Fruit fly (Drosophila melanogaster): ENCODE measurements around the gene Spn27A.
A peak's percentile ranks its signal among the peaks of the same experiment; 100 is the strongest.

The Spn27A gene

dm6 chr2L:6648163-6648628 lies 25.0 kb downstream of the Spn27A start:
- peak; percentile 68 for TF ChIP-seq CG9139 (GFP tag; optimal IDR thresholded peaks at IDR 0.05)
- peak; percentile 91 for TF ChIP-seq CG11294 (GFP tag; IDR thresholded peaks at IDR 0.05)
- TF ChIP-seq CG10669 (GFP tag; optimal IDR thresholded peaks at IDR 0.05), result peak; percentile 92
- TF ChIP-seq CG15336 (GFP tag; IDR thresholded peaks at IDR 0.05), result peak; percentile 95
- peak; percentile 90 for TF ChIP-seq Ets21C (GFP tag; optimal IDR thresholded peaks at IDR 0.05)
- peak; percentile 97 for TF ChIP-seq svp (GFP tag)
- TF ChIP-seq dac (GFP tag; optimal IDR thresholded peaks at IDR 0.05), result peak; percentile 95
- peak; percentile 90 for TF ChIP-seq CG6792 (GFP tag; optimal IDR thresholded peaks at IDR 0.05)
- peak; percentile 81 to 97 for TF ChIP-seq salr (GFP tag; optimal IDR thresholded peaks at IDR 0.05)
- TF ChIP-seq achi (GFP tag; optimal IDR thresholded peaks at IDR 0.05), result peak; percentile 95
- TF ChIP-seq OdsH (GFP tag; optimal IDR thresholded peaks at IDR 0.05), result peak; percentile 97
- TF ChIP-seq CG8319 (GFP tag; optimal IDR thresholded peaks at IDR 0.05), result peak; percentile 89
- peak; percentile 92 for TF ChIP-seq Sox15 (GFP tag; optimal IDR thresholded peaks at IDR 0.05)
- peak; percentile 78 for TF ChIP-seq vri (GFP tag; optimal IDR thresholded peaks at IDR 0.05)
- peak; percentile 85 for TF ChIP-seq CG6854 (GFP tag; optimal IDR thresholded peaks at IDR 0.05)
- peak; percentile 95 for TF ChIP-seq Gug (GFP tag; IDR thresholded peaks at IDR 0.05)
- peak; percentile 94 for TF ChIP-seq CG31627 (GFP tag; optimal IDR thresholded peaks at IDR 0.05)
- TF ChIP-seq CG16779 (tag; optimal IDR thresholded peaks at IDR 0.05), result peak; percentile 88
- TF ChIP-seq cyc (GFP tag; optimal IDR thresholded peaks at IDR 0.05), result peak; percentile 92
- peak; percentile 91 for TF ChIP-seq Hr39 (GFP tag; optimal IDR thresholded peaks at IDR 0.05)
- TF ChIP-seq Eip75B (GFP tag; optimal IDR thresholded peaks at IDR 0.05), result peak; percentile 95
- TF ChIP-seq CG11902 (GFP tag; optimal IDR thresholded peaks at IDR 0.05), result peak; percentile 85
- peak; percentile 97 for TF ChIP-seq CG8119 (GFP tag; IDR thresholded peaks at IDR 0.05)
- peak; percentile 80 for TF ChIP-seq Eip93F (GFP tag; optimal IDR thresholded peaks at IDR 0.05)
- TF ChIP-seq Lpt (GFP tag; optimal IDR thresholded peaks at IDR 0.05), result peak; percentile 94
- peak; percentile 95 for TF ChIP-seq CG3032 (tag; optimal IDR thresholded peaks at IDR 0.05)
- peak; percentile 95 for TF ChIP-seq lz (GFP tag; optimal IDR thresholded peaks at IDR 0.05)
- TF ChIP-seq Hr4 (GFP tag; optimal IDR thresholded peaks at IDR 0.05), result peak; percentile 98
- no peak for TF ChIP-seq Met (GFP tag; optimal IDR thresholded peaks at IDR 0.05)
- peak; percentile 96 for TF ChIP-seq acj6 (GFP tag; optimal IDR thresholded peaks at IDR 0.05)
- peak; percentile 94 for TF ChIP-seq net (GFP tag; optimal IDR thresholded peaks at IDR 0.05)
- TF ChIP-seq Sox14 (GFP tag; optimal IDR thresholded peaks at IDR 0.05), result peak; percentile 96
- TF ChIP-seq CG6808 (GFP tag; optimal IDR thresholded peaks at IDR 0.05), result peak; percentile 90
- TF ChIP-seq CG4318 (GFP tag; optimal IDR thresholded peaks at IDR 0.05), result peak; percentile 97
- peak; percentile 73 for TF ChIP-seq Blimp-1 (GFP tag; optimal IDR thresholded peaks at IDR 0.05)
- TF ChIP-seq ss (GFP tag; optimal IDR thresholded peaks at IDR 0.05), result peak; percentile 79 to 91
- TF ChIP-seq CG1621 (tag; optimal IDR thresholded peaks at IDR 0.05), result peak; percentile 89
- TF ChIP-seq CG7368 (GFP tag; optimal IDR thresholded peaks at IDR 0.05), result peak; percentile 90
- TF ChIP-seq dsx (GFP tag; optimal IDR thresholded peaks at IDR 0.05; ENCODE audit: poor library complexity, severe bottlenecking), result peak; percentile 86
- TF ChIP-seq topi (GFP tag; optimal IDR thresholded peaks at IDR 0.05), result peak; percentile 93
- TF ChIP-seq spab (GFP tag; optimal IDR thresholded peaks at IDR 0.05), result peak; percentile 88
- TF ChIP-seq fkh (GFP tag; optimal IDR thresholded peaks at IDR 0.05), result peak; percentile 78
- peak; percentile 91 for TF ChIP-seq fd59A (GFP tag; optimal IDR thresholded peaks at IDR 0.05)
- TF ChIP-seq Eip78C (GFP tag), result peak; percentile 98
- no peak for TF ChIP-seq pdm3 (GFP tag; optimal IDR thresholded peaks at IDR 0.05)
- TF ChIP-seq Ets96B (tag; optimal IDR thresholded peaks at IDR 0.05), result peak; percentile 93
- TF ChIP-seq CG8632 (GFP tag; optimal IDR thresholded peaks at IDR 0.05), result peak; percentile 91
- TF ChIP-seq Hr38 (GFP tag; optimal IDR thresholded peaks at IDR 0.05), result peak; percentile 19
- peak; percentile 60 for TF ChIP-seq fd85E (GFP tag; optimal IDR thresholded peaks at IDR 0.05)
- no peak for TF ChIP-seq CG6276 (GFP tag; optimal IDR thresholded peaks at IDR 0.05)
- peak; percentile 98 for TF ChIP-seq CG32006 (GFP tag; optimal IDR thresholded peaks at IDR 0.05)
- TF ChIP-seq Sox102F (GFP tag; optimal IDR thresholded peaks at IDR 0.05), result no peak
